Worm (Caenorhabditis elegans): ENCODE results near the gene T25B2.1.

ce11 chrX:6201542-6201941, 27.8 kb downstream of the T25B2.1 start:
- no peak for TF ChIP-seq Y53G8AR.9 (GFP tag; conservative IDR thresholded peaks at IDR 0.05)
- TF ChIP-seq unc-62 (GFP tag; optimal IDR thresholded peaks at IDR 0.05), result no peak
- TF ChIP-seq aptf-3 (GFP tag; IDR thresholded peaks at IDR 0.05), result no peak
- no peak for TF ChIP-seq pha-4 (tag; optimal IDR thresholded peaks at IDR 0.05)
- no peak for TF ChIP-seq dpl-1 (GFP tag; optimal IDR thresholded peaks at IDR 0.05)
- TF ChIP-seq akir-1 (GFP tag; optimal IDR thresholded peaks at IDR 0.05), result no peak
- no peak for TF ChIP-seq F55B11.4 (tag; optimal IDR thresholded peaks at IDR 0.05; ENCODE audit: borderline replicate concordance, insufficient read depth)
- TF ChIP-seq F49E8.2 (tag; optimal IDR thresholded peaks at IDR 0.05; ENCODE audit: insufficient read depth), result no peak
- TF ChIP-seq chd-7 (tag; optimal IDR thresholded peaks at IDR 0.05), result peak; percentile 29
- TF ChIP-seq mcd-1 (GFP tag; IDR thresholded peaks at IDR 0.05), result no peak
- TF ChIP-seq snpc-4 (GFP tag; optimal IDR thresholded peaks at IDR 0.05), result no peak
- no peak for TF ChIP-seq snpc-4 (tag; optimal IDR thresholded peaks at IDR 0.05)
- no peak for TF ChIP-seq T26A5.8 (tag; optimal IDR thresholded peaks at IDR 0.05)
- no peak for TF ChIP-seq nhr-179 (tag; optimal IDR thresholded peaks at IDR 0.05)
